Worm (Caenorhabditis elegans) whole organism, mixed stage, embryonic: ENCODE data around the gene F49H6.8.

ENCODE experiments used
- ces-1 ChIP-seq: fragments of 150-350 bp; optimal IDR thresholded peaks from 2 replicates; lab custom pipeline; 2014; ENCODE audit warnings: missing biosample characterization, missing genetic modification reagents, missing genetic modification characterization
- nhr-237 ChIP-seq: fragments of 150-350 bp; optimal IDR thresholded peaks from 2 replicates; lab custom pipeline; 2014; ENCODE audit warnings: missing biosample characterization, missing genetic modification characterization
- pha-4 ChIP-seq: fragments of 150-350 bp; optimal IDR thresholded peaks from 2 replicates; lab custom pipeline; 2018; ENCODE audit warnings: missing biosample characterization, missing genetic modification reagents, missing genetic modification characterization
- snpc-4 ChIP-seq: fragments of 150-350 bp; optimal IDR thresholded peaks from 2 replicates; lab custom pipeline; 2014; ENCODE audit warnings: missing biosample characterization, missing genetic modification characterization
- unc-62 ChIP-seq: fragments of 150-350 bp; optimal IDR thresholded peaks from 2 replicates; lab custom pipeline; 2014; ENCODE audit warnings: missing biosample characterization, missing genetic modification reagents, missing genetic modification characterization

ce11 chrV:17008302-17008701 is 14.2 kb downstream of the F49H6.8 start, which contains the start of gene sri-69:
- TF ChIP-seq snpc-4 (no peak), pha-4 (no peak), unc-62 (no peak), ces-1 (GFP tag; lab: Kevin White, UChicago) (no peak), nhr-237 (tag; lab: Kevin White, UChicago) (no peak)
